Worm (Caenorhabditis elegans) whole organism, late embryonic: ENCODE results near the gene sdz-20.

ENCODE experiments used
- ceh-18 ChIP-seq: sonication (generic microtip); optimal IDR thresholded peaks from 2 replicates; lab custom pipeline; 2016; ENCODE audit warnings: missing genetic modification characterization, missing compliant biosample characterization
- ceh-2 ChIP-seq: sonication (generic microtip); optimal IDR thresholded peaks from 2 replicates; lab custom pipeline; 2016; ENCODE audit warnings: missing genotype, missing genetic modification characterization, missing compliant biosample characterization
- ceh-22 ChIP-seq: sonication (generic microtip); optimal IDR thresholded peaks from 2 replicates; lab custom pipeline; 2017; ENCODE audit warnings: missing biosample characterization, missing genetic modification characterization
- elt-2 ChIP-seq: sonication (generic microtip); optimal IDR thresholded peaks from 2 replicates; lab custom pipeline; 2016; ENCODE audit warnings: missing genetic modification reagents, missing genetic modification characterization, missing compliant biosample characterization
- elt-4 ChIP-seq: sonication (generic microtip); optimal IDR thresholded peaks from 2 replicates; lab custom pipeline; 2016; ENCODE audit warnings: missing genetic modification characterization, missing compliant biosample characterization
- ets-4 ChIP-seq: sonication (generic microtip); optimal IDR thresholded peaks from 2 replicates; lab custom pipeline; 2016; ENCODE audit warnings: missing genetic modification characterization, missing compliant biosample characterization
- hlh-8 ChIP-seq: sonication (generic microtip); optimal IDR thresholded peaks from 2 replicates; lab custom pipeline; 2016; ENCODE audit warnings: missing genotype, missing genetic modification characterization, missing compliant biosample characterization
- lin-11 ChIP-seq: fragments of 200-800 bp; sonication (Bioruptor generic); optimal IDR thresholded peaks from 2 replicates; lab custom pipeline; 2018; ENCODE audit warnings: mild to moderate bottlenecking, missing genetic modification characterization, missing compliant biosample characterization
- pag-3 ChIP-seq: sonication (generic microtip); optimal IDR thresholded peaks from 2 replicates; lab custom pipeline; 2016; ENCODE audit warnings: missing compliant biosample characterization, missing genetic modification characterization, borderline replicate concordance
- pha-2 ChIP-seq: sonication (generic microtip); optimal IDR thresholded peaks from 2 replicates; lab custom pipeline; 2017; ENCODE audit warnings: mild to moderate bottlenecking, missing genetic modification characterization, missing compliant biosample characterization
- sox-4 ChIP-seq: sonication (generic microtip); optimal IDR thresholded peaks from 2 replicates; lab custom pipeline; 2017; ENCODE audit warnings: mild to moderate bottlenecking, missing genetic modification characterization, inconsistent platforms, missing compliant biosample characterization
- tbx-2 ChIP-seq: sonication (generic microtip); optimal IDR thresholded peaks from 2 replicates; lab custom pipeline; 2016; ENCODE audit warnings: missing genetic modification characterization, missing compliant biosample characterization
- zip-5 ChIP-seq: sonication (generic microtip); optimal IDR thresholded peaks from 2 replicates; lab custom pipeline; 2016; ENCODE audit warnings: missing genetic modification characterization, missing compliant biosample characterization

DNA sequence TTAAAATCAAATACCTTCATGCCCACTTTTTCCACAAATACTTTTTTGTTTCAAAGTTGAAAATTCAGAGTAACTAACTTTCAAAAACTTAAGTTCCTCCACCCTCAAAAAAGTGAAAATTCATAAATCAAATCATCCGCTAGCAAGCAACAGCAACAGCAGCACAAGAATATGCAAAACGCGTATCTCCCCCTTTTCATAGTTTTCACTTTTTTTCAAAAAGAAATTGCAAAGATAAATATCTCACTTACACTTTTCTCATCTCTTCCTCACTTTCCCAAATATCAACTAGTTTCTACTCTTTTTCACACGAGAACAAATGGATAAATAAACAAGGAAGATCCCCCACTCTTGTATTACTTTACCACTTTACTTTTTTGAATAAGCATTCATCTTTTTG is 47.8 kb downstream of the sdz-20 start:
- TF ChIP-seq pha-2 (tag; lab: Kevin White, UChicago) (no peak), lin-11 (tag; lab: Kevin White, UChicago) (no peak), sox-4 (no peak), ets-4 (tag; lab: Kevin White, UChicago) (no peak), elt-2 (tag; lab: Kevin White, UChicago) (no peak), ceh-22 (tag; lab: Kevin White, UChicago) (no peak), hlh-8 (no peak), zip-5 (tag; lab: Kevin White, UChicago) (no peak), elt-4 (tag; lab: Kevin White, UChicago) (no peak), pag-3 (tag; lab: Kevin White, UChicago) (no peak), ceh-18 (tag; lab: Kevin White, UChicago) (no peak), tbx-2 (tag; lab: Kevin White, UChicago) (no peak), ceh-2 (tag; lab: Kevin White, UChicago) (no peak)
